Worm (Caenorhabditis elegans) whole organism, young adult: Measurements from ENCODE around the gene hap-1.

Experiments used
- B0019.2 ChIP-seq: fragments of 200-800 bp; sonication (Bioruptor generic); conservative IDR thresholded peaks from 2 replicates; pipeline ENCODE4 v1.3.6; 2022; ENCODE audit warnings: missing genetic modification reagents, missing genetic modification characterization, missing compliant biosample characterization
- B0261.1 ChIP-seq: sonication (generic microtip); optimal IDR thresholded peaks from 2 replicates; lab custom pipeline; 2016; ENCODE audit warnings: mild to moderate bottlenecking, missing genetic modification characterization, moderate library complexity, missing compliant biosample characterization
- B0336.3 ChIP-seq: fragments of 200-800 bp; sonication (Bioruptor generic); IDR thresholded peaks from 2 replicates; pipeline ENCODE4 v1.3.6; 2022; ENCODE audit warnings: missing genetic modification characterization, missing compliant biosample characterization
- F55B11.4 ChIP-seq: sonication (generic microtip); optimal IDR thresholded peaks from 2 replicates; lab custom pipeline; 2016; ENCODE audit warnings: missing compliant biosample characterization, missing genetic modification characterization, borderline replicate concordance; ENCODE audit not compliant: insufficient read depth
- F57A8.1 ChIP-seq: fragments of 200-800 bp; sonication (Bioruptor generic); optimal IDR thresholded peaks from 2 replicates; lab custom pipeline; 2018; ENCODE audit warnings: mild to moderate bottlenecking, missing genetic modification characterization, moderate library complexity, missing compliant biosample characterization
- K11D2.4 ChIP-seq: fragments of 200-800 bp; sonication (Bioruptor generic); IDR thresholded peaks from 2 replicates; pipeline ENCODE4 v1.3.6; 2022; ENCODE audit warnings: missing genetic modification reagents, missing genetic modification characterization, missing compliant biosample characterization
- K12H6.12 ChIP-seq: fragments of 200-800 bp; sonication (Bioruptor generic); optimal IDR thresholded peaks from 2 replicates; lab custom pipeline; 2018; ENCODE audit warnings: mild to moderate bottlenecking, missing genetic modification characterization, missing compliant biosample characterization
- T07F8.4 ChIP-seq: sonication (generic microtip); optimal IDR thresholded peaks from 2 replicates; lab custom pipeline; 2016; ENCODE audit warnings: mild to moderate bottlenecking, missing genetic modification characterization, moderate library complexity, missing compliant biosample characterization
- Y53F4B.3 ChIP-seq: fragments of 200-800 bp; sonication (Bioruptor generic); IDR thresholded peaks from 2 replicates; pipeline ENCODE4 v1.3.6; 2022; ENCODE audit warnings: missing genetic modification reagents, missing genetic modification characterization, missing compliant biosample characterization
- Y56A3A.18 ChIP-seq: fragments of 200-800 bp; sonication (Bioruptor generic); IDR thresholded peaks from 2 replicates; pipeline ENCODE4 v1.3.6; 2022; ENCODE audit warnings: missing genetic modification reagents, missing genetic modification characterization, missing compliant biosample characterization
- Y79H2A.3 ChIP-seq: fragments of 200-800 bp; sonication (Bioruptor generic); conservative IDR thresholded peaks from 2 replicates; pipeline ENCODE4 v1.3.6; 2022; ENCODE audit warnings: missing genetic modification reagents, missing genetic modification characterization, missing compliant biosample characterization
- attf-6 ChIP-seq: fragments of 200-800 bp; sonication (Bioruptor generic); IDR thresholded peaks from 2 replicates; pipeline ENCODE4 v1.3.6; 2022; ENCODE audit warnings: missing genetic modification reagents, missing genetic modification characterization, missing compliant biosample characterization
- bed-1 ChIP-seq: fragments of 200-800 bp; sonication (Bioruptor generic); IDR thresholded peaks from 2 replicates; pipeline ENCODE4 v1.3.6; 2022; ENCODE audit warnings: missing genetic modification reagents, missing genetic modification characterization, missing compliant biosample characterization
- bed-2 ChIP-seq: fragments of 200-800 bp; sonication (Bioruptor generic); IDR thresholded peaks from 2 replicates; pipeline ENCODE4 v1.3.6; 2022; ENCODE audit warnings: missing genetic modification reagents, missing genetic modification characterization, missing compliant biosample characterization
- ceh-100 ChIP-seq: fragments of 200-800 bp; sonication (Bioruptor generic); IDR thresholded peaks from 2 replicates; pipeline ENCODE4 v1.3.6; 2022; ENCODE audit warnings: missing genetic modification reagents, missing genetic modification characterization, missing compliant biosample characterization
- ceh-79 ChIP-seq: sonication (generic microtip); optimal IDR thresholded peaks from 2 replicates; lab custom pipeline; 2017; ENCODE audit warnings: mild to moderate bottlenecking, missing genetic modification characterization, missing compliant biosample characterization
- ceh-91 ChIP-seq: fragments of 200-800 bp; sonication (Bioruptor generic); IDR thresholded peaks from 2 replicates; pipeline ENCODE4 v1.3.6; 2022; ENCODE audit warnings: missing genetic modification reagents, missing genetic modification characterization, missing compliant biosample characterization
- dpl-1 ChIP-seq: fragments of 150-350 bp; optimal IDR thresholded peaks from 2 replicates; lab custom pipeline; 2014; ENCODE audit warnings: missing biosample characterization, missing genetic modification reagents, missing genetic modification characterization
- efl-1 ChIP-seq: fragments of 150-350 bp; optimal IDR thresholded peaks from 2 replicates; lab custom pipeline; 2014; ENCODE audit warnings: missing biosample characterization, missing genetic modification reagents, missing genetic modification characterization
- egl-18 ChIP-seq: fragments of 200-800 bp; sonication (Bioruptor generic); IDR thresholded peaks from 2 replicates; pipeline ENCODE4 v1.3.6; 2022; ENCODE audit warnings: missing genetic modification reagents, missing genetic modification characterization, missing compliant biosample characterization
- egl-44 ChIP-seq: fragments of 200-800 bp; sonication (Bioruptor generic); IDR thresholded peaks from 2 replicates; pipeline ENCODE4 v1.3.6; 2022; ENCODE audit warnings: missing genetic modification reagents, missing genetic modification characterization, missing compliant biosample characterization
- ekl-4 ChIP-seq: fragments of 200-800 bp; sonication (Bioruptor generic); IDR thresholded peaks from 2 replicates; pipeline ENCODE4 v1.3.6; 2022; ENCODE audit warnings: missing genetic modification reagents, missing genetic modification characterization, missing compliant biosample characterization
- ets-4 ChIP-seq: fragments of 200-800 bp; sonication (Bioruptor generic); optimal IDR thresholded peaks from 2 replicates; lab custom pipeline; 2018; ENCODE audit warnings: mild to moderate bottlenecking, missing genetic modification characterization, missing compliant biosample characterization
- hlh-12 ChIP-seq: sonication (generic microtip); optimal IDR thresholded peaks from 2 replicates; lab custom pipeline; 2016; ENCODE audit warnings: missing genetic modification characterization, missing compliant biosample characterization
- hlh-26 ChIP-seq: fragments of 200-800 bp; sonication (Bioruptor generic); conservative IDR thresholded peaks from 2 replicates; pipeline ENCODE4 v1.3.6; 2022; ENCODE audit warnings: missing genetic modification reagents, missing genetic modification characterization, missing compliant biosample characterization
- hmg-20 ChIP-seq: fragments of 200-800 bp; sonication (Bioruptor generic); IDR thresholded peaks from 2 replicates; pipeline ENCODE4 v1.3.6; 2022; ENCODE audit warnings: missing genetic modification reagents, missing genetic modification characterization, missing compliant biosample characterization
- hrde-1 ChIP-seq: sonication (generic microtip); optimal IDR thresholded peaks from 2 replicates; lab custom pipeline; 2016; ENCODE audit warnings: missing genetic modification characterization, mild to moderate bottlenecking, missing compliant biosample characterization, moderate library complexity, missing genotype, missing genetic modification reagents, borderline replicate concordance
- let-607 ChIP-seq, 2 experiments: fragments of 200-800 bp in 1 of 2; sonication (Bioruptor generic) in 1 of 2; sonication (generic microtip) in 1 of 2; optimal IDR thresholded peaks; 2 replicates each; lab custom pipeline; 2016 to 2018; ENCODE audit warnings: mild to moderate bottlenecking in 2 of 2, missing compliant biosample characterization in 2 of 2, missing genetic modification characterization in 2 of 2, moderate library complexity in 2 of 2, missing genotype in 1 of 2
- lin-54 ChIP-seq: fragments of 200-800 bp; sonication (Bioruptor generic); optimal IDR thresholded peaks from 2 replicates; lab custom pipeline; 2018; ENCODE audit warnings: mild to moderate bottlenecking, missing genetic modification characterization, missing compliant biosample characterization
- lsy-27 ChIP-seq: sonication (generic microtip); optimal IDR thresholded peaks from 2 replicates; lab custom pipeline; 2017; ENCODE audit warnings: missing genetic modification characterization, mild to moderate bottlenecking, missing compliant biosample characterization, antibody characterized with exemption, missing genotype, borderline replicate concordance; ENCODE audit not compliant: insufficient read depth
- nfya-2 ChIP-seq: fragments of 200-800 bp; sonication (Bioruptor generic); IDR thresholded peaks from 2 replicates; pipeline ENCODE4 v1.3.6; 2022; ENCODE audit warnings: missing genetic modification reagents, missing genetic modification characterization, missing compliant biosample characterization
- nfyb-1 ChIP-seq: fragments of 200-800 bp; sonication (Bioruptor generic); IDR thresholded peaks from 2 replicates; pipeline ENCODE4 v1.3.6; 2022; ENCODE audit warnings: missing genetic modification reagents, missing genetic modification characterization, missing compliant biosample characterization
- nhr-27 ChIP-seq: fragments of 200-800 bp; sonication (Bioruptor generic); optimal IDR thresholded peaks from 2 replicates; lab custom pipeline; 2018; ENCODE audit warnings: mild to moderate bottlenecking, missing genetic modification characterization, moderate library complexity, missing compliant biosample characterization
- pbrm-1 ChIP-seq: fragments of 200-800 bp; sonication (Bioruptor generic); IDR thresholded peaks from 2 replicates; pipeline ENCODE4 v1.3.6; 2022; ENCODE audit warnings: missing genetic modification reagents, missing genetic modification characterization, missing compliant biosample characterization
- rcor-1 ChIP-seq: fragments of 200-800 bp; sonication (Bioruptor generic); IDR thresholded peaks from 2 replicates; pipeline ENCODE4 v1.3.6; 2022; ENCODE audit warnings: missing genetic modification reagents, missing genetic modification characterization, missing compliant biosample characterization
- rec-8 ChIP-seq, 2 experiments: sonication (generic microtip); optimal IDR thresholded peaks; 2 replicates each; lab custom pipeline; 2016; ENCODE audit warnings: mild to moderate bottlenecking in 2 of 2, missing genetic modification characterization in 2 of 2, missing genetic modification reagents in 2 of 2, missing genotype in 2 of 2, missing biosample characterization in 1 of 2, missing compliant biosample characterization in 1 of 2, moderate library complexity in 1 of 2
- repo-1 ChIP-seq: sonication (generic microtip); optimal IDR thresholded peaks from 2 replicates; lab custom pipeline; 2017; ENCODE audit warnings: mild to moderate bottlenecking, missing genetic modification characterization, missing compliant biosample characterization
- snpc-3.4 ChIP-seq: sonication (generic microtip); optimal IDR thresholded peaks from 2 replicates; lab custom pipeline; 2017; ENCODE audit warnings: missing genetic modification characterization, mild to moderate bottlenecking, missing compliant biosample characterization, antibody characterized with exemption, moderate library complexity, missing genotype, missing genetic modification reagents
- somi-1 ChIP-seq: fragments of 200-800 bp; sonication (Bioruptor generic); optimal IDR thresholded peaks from 2 replicates; lab custom pipeline; 2018; ENCODE audit warnings: mild to moderate bottlenecking, missing genetic modification characterization, missing compliant biosample characterization
- tbp1 ChIP-seq: fragments of 200-800 bp; sonication (Bioruptor generic); optimal IDR thresholded peaks from 2 replicates; lab custom pipeline; 2018; ENCODE audit warnings: mild to moderate bottlenecking, missing genetic modification characterization, missing compliant biosample characterization
- zim-3 ChIP-seq: sonication (generic microtip); optimal IDR thresholded peaks from 2 replicates; lab custom pipeline; 2017; ENCODE audit warnings: mild to moderate bottlenecking, missing genetic modification characterization, moderate library complexity, missing compliant biosample characterization
- ztf-25 ChIP-seq: fragments of 200-800 bp; sonication (Bioruptor generic); IDR thresholded peaks from 2 replicates; pipeline ENCODE4 v1.3.6; 2022; ENCODE audit warnings: missing genetic modification reagents, missing genetic modification characterization, missing compliant biosample characterization
- ztf-6 ChIP-seq: fragments of 200-800 bp; sonication (Bioruptor generic); IDR thresholded peaks from 2 replicates; pipeline ENCODE4 v1.3.6; 2022; ENCODE audit warnings: missing genetic modification reagents, missing genetic modification characterization, missing compliant biosample characterization

Gene hap-1

DNA sequence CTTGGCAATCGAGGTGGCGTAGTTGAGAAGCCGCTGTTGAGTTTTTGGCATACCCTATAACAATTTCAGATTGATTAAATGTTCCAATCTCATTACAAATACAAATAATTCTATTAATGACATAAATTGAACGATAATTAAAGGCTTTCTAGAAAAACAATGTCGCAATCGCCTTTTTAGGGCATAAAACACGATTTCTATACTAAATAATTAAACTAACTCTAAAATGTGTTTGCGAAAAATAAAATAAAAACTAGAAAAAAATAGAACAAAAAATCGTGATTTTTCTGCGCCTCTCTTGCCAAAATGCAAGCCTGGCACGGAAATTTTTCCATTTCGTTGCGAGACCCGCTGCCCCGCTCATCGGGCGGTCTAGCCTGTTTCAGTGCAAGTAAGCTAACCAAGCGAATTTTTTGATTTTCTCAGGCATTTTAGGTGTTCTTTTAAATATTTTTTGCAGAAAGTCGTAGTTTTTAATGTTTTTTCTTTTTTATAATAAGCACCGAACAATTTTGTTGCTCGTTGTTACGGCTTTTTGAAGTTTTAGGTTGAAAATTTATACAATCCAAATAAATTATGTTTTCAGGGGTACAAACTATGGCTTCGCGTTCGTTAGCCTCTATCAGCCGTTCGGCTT lies 35.8 kb upstream of the hap-1 start, which contains the start of the genes C34E10.12, C34E10.10 and atp-2 (continued):
- TF ChIP-seq somi-1, result no peak
- TF ChIP-seq lsy-27 (tag; lab: Kevin White, UChicago), result no peak
- TF ChIP-seq bed-1 (GFP tag; lab: Robert Waterston, UW), result no peak
- peak; percentile 58 for TF ChIP-seq dpl-1 (GFP tag; lab: Kevin White, UChicago)
- no peak for TF ChIP-seq hrde-1 (tag; lab: Kevin White, UChicago)
- TF ChIP-seq hlh-12 (tag; lab: Kevin White, UChicago), result no peak
- TF ChIP-seq B0261.1 (tag; lab: Kevin White, UChicago), result no peak
- TF ChIP-seq egl-18 (GFP tag; lab: Robert Waterston, UW), result no peak
- no peak for TF ChIP-seq B0336.3 (GFP tag; lab: Robert Waterston, UW)
- TF ChIP-seq snpc-3.4, result peak; percentile 62
- TF ChIP-seq zim-3, result no peak
- peak; percentile 57; the same call in 1 of the 2 replicates for TF ChIP-seq ceh-100 (GFP tag; lab: Robert Waterston, UW)
- TF ChIP-seq nfyb-1 (GFP tag; lab: Robert Waterston, UW), result peak; percentile 73; the same call in 1 of the 2 replicates
- no peak for TF ChIP-seq let-607 (tag; optimal IDR thresholded peaks at IDR 0.05; lab: Kevin White, UChicago)
- TF ChIP-seq T07F8.4, result no peak
- TF ChIP-seq hmg-20 (GFP tag; lab: Robert Waterston, UW), result no peak
- no peak for TF ChIP-seq Y79H2A.3 (GFP tag; lab: Robert Waterston, UW)
- no peak for TF ChIP-seq B0019.2 (GFP tag; lab: Robert Waterston, UW)
- no peak for TF ChIP-seq repo-1 (tag; lab: Kevin White, UChicago)
- no peak for TF ChIP-seq ets-4 (GFP tag; lab: Kevin White, UChicago)
- no peak for TF ChIP-seq F55B11.4 (tag; lab: Kevin White, UChicago)
- TF ChIP-seq pbrm-1 (GFP tag; lab: Robert Waterston, UW), result peak; percentile 50; the same call in 1 of the 2 replicates
- TF ChIP-seq Y56A3A.18 (GFP tag; lab: Robert Waterston, UW), result no peak
- no peak for TF ChIP-seq ztf-6
- no peak for TF ChIP-seq egl-44 (GFP tag; lab: Robert Waterston, UW)
- peak; percentile 39; the same call in 1 of the 2 replicates for TF ChIP-seq rcor-1 (GFP tag; lab: Robert Waterston, UW)
- TF ChIP-seq nhr-27, result no peak
- no peak for TF ChIP-seq Y53F4B.3 (GFP tag; lab: Robert Waterston, UW)
- TF ChIP-seq K12H6.12 (tag; lab: Kevin White, UChicago), result no peak
- no peak for TF ChIP-seq hlh-26 (GFP tag; lab: Robert Waterston, UW)

DNA sequence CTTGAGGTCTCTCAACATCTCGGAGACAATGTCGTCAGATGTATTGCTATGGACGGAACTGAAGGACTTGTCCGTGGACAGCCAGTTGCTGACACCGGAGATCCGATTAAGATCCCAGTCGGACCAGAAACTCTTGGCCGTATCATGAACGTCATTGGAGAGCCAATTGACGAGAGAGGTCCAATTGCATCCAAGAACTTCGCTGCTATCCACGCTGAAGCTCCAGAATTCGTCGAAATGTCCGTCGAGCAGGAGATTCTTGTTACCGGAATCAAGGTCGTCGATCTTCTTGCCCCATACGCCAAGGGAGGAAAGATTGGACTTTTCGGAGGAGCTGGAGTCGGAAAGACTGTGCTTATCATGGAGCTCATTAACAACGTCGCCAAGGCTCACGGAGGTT lies 34.9 kb upstream of the hap-1 start:
- no peak for TF ChIP-seq tbp1
- TF ChIP-seq attf-6 (GFP tag; lab: Robert Waterston, UW), result no peak
- no peak for TF ChIP-seq ekl-4 (GFP tag; lab: Robert Waterston, UW)
- TF ChIP-seq nfya-2 (GFP tag; lab: Robert Waterston, UW), result no peak
- no peak for TF ChIP-seq K11D2.4 (GFP tag; lab: Robert Waterston, UW)
- no peak for TF ChIP-seq ceh-91 (GFP tag; lab: Robert Waterston, UW)
- no peak for TF ChIP-seq zim-3
- no peak for TF ChIP-seq Y79H2A.3 (GFP tag; lab: Robert Waterston, UW)
- TF ChIP-seq ceh-100 (GFP tag; lab: Robert Waterston, UW), result no peak
- TF ChIP-seq ztf-25 (GFP tag; lab: Robert Waterston, UW), result no peak
- TF ChIP-seq rec-8 (tag; optimal IDR thresholded peaks at IDR 0.05; lab: Kevin White, UChicago), result no peak
- TF ChIP-seq efl-1 (GFP tag; lab: Kevin White, UChicago), result no peak
- TF ChIP-seq bed-2 (GFP tag; lab: Robert Waterston, UW), result no peak
- no peak for TF ChIP-seq lin-54 (GFP tag; lab: Kevin White, UChicago)
- no peak for TF ChIP-seq ceh-79 (tag; lab: Kevin White, UChicago)
- no peak for TF ChIP-seq F57A8.1 (GFP tag; lab: Kevin White, UChicago)
- no peak for TF ChIP-seq T07F8.4
